Worm (Caenorhabditis elegans): Measurements from ENCODE around the gene mtl-1.

DNA sequence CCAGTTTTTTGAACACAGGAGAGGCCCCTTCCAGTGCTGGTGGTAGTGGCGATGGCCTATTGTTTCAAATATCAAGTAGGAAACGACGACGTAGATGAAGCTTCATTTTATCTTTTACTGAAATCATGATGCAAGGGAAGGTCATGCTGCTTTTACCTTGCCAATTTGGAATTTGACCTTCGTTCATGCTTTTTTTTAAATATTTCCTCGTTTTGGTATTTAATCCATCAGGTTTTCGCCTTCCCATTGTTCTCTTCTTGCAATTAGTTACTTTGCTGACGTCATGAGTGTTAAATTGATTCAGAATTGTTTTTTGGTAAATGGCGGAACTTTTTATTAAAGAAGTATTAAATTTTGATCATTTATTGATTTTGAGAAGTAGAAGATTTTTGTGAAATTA is 44.4 kb upstream of the mtl-1 start:
- no peak for TF ChIP-seq R02D3.7 (tag; optimal IDR thresholded peaks at IDR 0.05)
- TF ChIP-seq nhr-67 (tag; optimal IDR thresholded peaks at IDR 0.05) = no peak
- TF ChIP-seq nfya-1 (tag; optimal IDR thresholded peaks at IDR 0.05; ENCODE audit: insufficient read depth) = no peak

Measured in whole organism, L3 larva.